Worm (Caenorhabditis elegans): Measurements from ENCODE around the gene flp-6.

flp-6 gene

ce11 chrV:9441046-9441445 is 30.7 kb upstream of the flp-6 start:
- TF ChIP-seq aha-1 (tag), result peak; percentile 94
- TF ChIP-seq unc-39 (tag; optimal IDR thresholded peaks at IDR 0.05), result no peak

DNA sequence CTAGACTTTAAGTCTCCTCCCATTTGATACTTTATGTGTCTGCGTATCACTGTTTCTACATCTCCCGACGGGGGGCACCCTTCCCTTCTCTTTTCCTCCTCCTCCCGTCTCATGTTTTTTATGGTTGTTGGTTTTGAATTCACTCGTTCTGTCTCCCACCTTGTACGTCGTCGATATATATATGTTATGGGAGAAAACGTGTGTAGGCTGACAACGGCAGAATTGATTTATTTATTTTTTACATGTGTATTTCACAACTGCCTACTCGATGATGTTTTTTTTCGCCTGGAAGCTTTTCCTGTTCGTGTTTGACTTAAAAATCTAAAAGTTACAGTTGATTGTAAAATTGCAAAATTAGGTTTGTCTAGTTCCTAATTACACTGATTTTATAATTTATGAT is 29.3 kb upstream of the flp-6 start:
- no peak for TF ChIP-seq set-16 (GFP tag; IDR thresholded peaks at IDR 0.05)
- TF ChIP-seq dve-1 (tag; optimal IDR thresholded peaks at IDR 0.05; ENCODE audit: insufficient read depth), result peak; percentile 60
- TF ChIP-seq zfp-2 (tag; optimal IDR thresholded peaks at IDR 0.05), result no peak
- 0 out of 2 replicates have a peak, but pooled peaks have one; percentile 16 for TF ChIP-seq pha-4 (GFP tag; IDR thresholded peaks at IDR 0.05)
- no peak for TF ChIP-seq pha-4 (tag; optimal IDR thresholded peaks at IDR 0.05)
- no peak for TF ChIP-seq vab-7 (GFP tag; IDR thresholded peaks at IDR 0.05)
- no peak for TF ChIP-seq daf-8 (GFP tag; IDR thresholded peaks at IDR 0.05)
- TF ChIP-seq hlh-30 (tag; optimal IDR thresholded peaks at IDR 0.05; ENCODE audit: insufficient read depth), result peak; percentile 23
- no peak for TF ChIP-seq dmd-9 (GFP tag; IDR thresholded peaks at IDR 0.05)
- no peak for TF ChIP-seq cey-2 (tag; optimal IDR thresholded peaks at IDR 0.05; ENCODE audit: borderline replicate concordance, insufficient read depth)
- TF ChIP-seq hif-1 (tag; optimal IDR thresholded peaks at IDR 0.05), result no peak
- TF ChIP-seq madf-5 (GFP tag; IDR thresholded peaks at IDR 0.05), result no peak
- TF ChIP-seq mes-2 (tag; optimal IDR thresholded peaks at IDR 0.05; ENCODE audit: poor library complexity, severe bottlenecking), result peak; percentile 6
- no peak for TF ChIP-seq Y48G9A.11 (GFP tag; IDR thresholded peaks at IDR 0.05)
- no peak for TF ChIP-seq nhr-102 (tag; optimal IDR thresholded peaks at IDR 0.05)
- peak in 1 of 2 experiments; percentile 59 for TF ChIP-seq unc-62 (GFP tag; optimal IDR thresholded peaks at IDR 0.05 in 1 of 2)
- no peak for TF ChIP-seq unc-62 (tag; optimal IDR thresholded peaks at IDR 0.05)
- TF ChIP-seq arid-1 (GFP tag; conservative IDR thresholded peaks at IDR 0.05), result no peak
- 0 out of 2 replicates have a peak, but pooled peaks have one; percentile 10 for TF ChIP-seq hmg-1.1 (GFP tag; IDR thresholded peaks at IDR 0.05)

ce11 chrV:9443109-9443508 is 28.7 kb upstream of the flp-6 start:
- no peak for TF ChIP-seq F26F4.8 (GFP tag; conservative IDR thresholded peaks at IDR 0.05)
- TF ChIP-seq arid-1 (GFP tag; conservative IDR thresholded peaks at IDR 0.05), result no peak
- peak; percentile 82 for TF ChIP-seq pqm-1 (tag; optimal IDR thresholded peaks at IDR 0.05)
- no peak for TF ChIP-seq unc-39 (tag; optimal IDR thresholded peaks at IDR 0.05)
- TF ChIP-seq ZK546.5 (tag; optimal IDR thresholded peaks at IDR 0.05), result no peak
- TF ChIP-seq R02D3.7 (tag; optimal IDR thresholded peaks at IDR 0.05), result no peak
- no peak for TF ChIP-seq T26A8.4 (GFP tag; IDR thresholded peaks at IDR 0.05)
- no peak for TF ChIP-seq ctbp-1 (GFP tag; IDR thresholded peaks at IDR 0.05)
- TF ChIP-seq daf-12 (tag; optimal IDR thresholded peaks at IDR 0.05), result no peak
- TF ChIP-seq mdt-29 (GFP tag; IDR thresholded peaks at IDR 0.05), result no peak
- no peak for TF ChIP-seq skn-1 (tag; optimal IDR thresholded peaks at IDR 0.05)
- TF ChIP-seq D1046.2 (GFP tag; IDR thresholded peaks at IDR 0.05), result no peak
- no peak for TF ChIP-seq ceh-28 (tag; optimal IDR thresholded peaks at IDR 0.05)
- no peak for TF ChIP-seq ceh-20 (GFP tag; IDR thresholded peaks at IDR 0.05)
- TF ChIP-seq snpc-1.2 (GFP tag; IDR thresholded peaks at IDR 0.05), result no peak
- no peak for TF ChIP-seq nhr-111 (GFP tag; optimal IDR thresholded peaks at IDR 0.05)
- no peak for TF ChIP-seq egl-27 (tag; optimal IDR thresholded peaks at IDR 0.05)
- no peak for TF ChIP-seq ztf-7 (tag; optimal IDR thresholded peaks at IDR 0.05)
- TF ChIP-seq spr-1 (tag; optimal IDR thresholded peaks at IDR 0.05), result no peak
- TF ChIP-seq dve-1 (tag; optimal IDR thresholded peaks at IDR 0.05; ENCODE audit: insufficient read depth), result peak; percentile 84
- TF ChIP-seq nhr-237 (tag; optimal IDR thresholded peaks at IDR 0.05), result no peak
- no peak for TF ChIP-seq fos-1 (tag; optimal IDR thresholded peaks at IDR 0.05)
- TF ChIP-seq tag-97 (GFP tag; IDR thresholded peaks at IDR 0.05), result no peak
- TF ChIP-seq lin-38 (GFP tag; IDR thresholded peaks at IDR 0.05), result no peak
- TF ChIP-seq zag-1 (tag; optimal IDR thresholded peaks at IDR 0.05), result no peak
- TF ChIP-seq nhr-102 (tag; optimal IDR thresholded peaks at IDR 0.05), result peak; percentile 21
- TF ChIP-seq T20F7.1 (GFP tag; optimal IDR thresholded peaks at IDR 0.05), result no peak
- TF ChIP-seq lin-13 (GFP tag; optimal IDR thresholded peaks at IDR 0.05), result no peak
- no peak for TF ChIP-seq ztf-11 (tag; optimal IDR thresholded peaks at IDR 0.05)
- peak; percentile 69 for TF ChIP-seq dmd-6 (GFP tag; IDR thresholded peaks at IDR 0.05)
- TF ChIP-seq cey-2 (tag; optimal IDR thresholded peaks at IDR 0.05; ENCODE audit: borderline replicate concordance, insufficient read depth), result no peak
- 0 out of 2 replicates have a peak, but pooled peaks have one; percentile 34 for TF ChIP-seq tra-1 (GFP tag; IDR thresholded peaks at IDR 0.05)
- TF ChIP-seq hif-1 (tag; optimal IDR thresholded peaks at IDR 0.05), result no peak
- TF ChIP-seq Y105C5A.15 (GFP tag; IDR thresholded peaks at IDR 0.05), result no peak
